Fruit fly (Drosophila melanogaster): ENCODE measurements around the gene CG8539.

Gene CG8539

DNA sequence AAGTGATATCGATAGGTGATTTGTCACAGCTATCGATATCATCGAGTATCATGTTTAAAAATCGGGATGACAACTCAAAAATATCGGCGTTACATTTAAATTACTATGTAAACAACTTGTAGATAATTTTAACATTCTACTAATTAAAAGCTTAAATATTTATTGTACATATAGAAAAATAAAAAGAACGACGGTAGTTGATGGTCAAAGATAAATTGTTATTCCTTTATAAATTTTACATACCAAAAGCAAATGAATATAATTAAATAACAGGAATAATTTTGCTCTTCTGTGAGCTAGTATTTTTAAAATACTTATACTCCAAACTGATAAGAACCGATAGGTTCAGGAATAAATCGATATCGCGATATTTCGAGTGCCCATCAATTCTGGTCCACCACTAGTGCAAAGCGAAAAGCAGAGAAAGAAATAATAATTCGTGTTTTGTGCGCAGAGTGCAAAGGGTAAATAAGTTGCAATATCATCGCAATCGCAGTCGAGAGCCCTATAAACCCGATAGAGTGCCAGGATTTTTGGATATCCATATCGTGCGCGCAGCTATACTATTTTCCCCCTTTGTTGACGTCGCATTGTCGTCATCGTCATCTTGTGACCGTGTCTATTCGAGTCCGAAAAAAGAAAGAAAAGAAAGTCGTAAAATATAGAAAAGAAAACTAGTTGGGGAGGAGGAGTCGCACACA, 29.9 kb upstream of the CG8539 start, which contains the start of gene lqf (continued):
- TF ChIP-seq Kr (GFP tag; optimal IDR thresholded peaks at IDR 0.05) (no peak), Bteb2 (GFP tag; optimal IDR thresholded peaks at IDR 0.05) (peak; percentile 3), Deaf1 (tag; optimal IDR thresholded peaks at IDR 0.05) (no peak), CG14860 (GFP tag; IDR thresholded peaks at IDR 0.05; ENCODE audit: partially characterized antibody) (peak; percentile 90), HmgZ (tag; optimal IDR thresholded peaks at IDR 0.05) (no peak), CG7928 (GFP tag; optimal IDR thresholded peaks at IDR 0.05) (no peak), dpn (GFP tag; optimal IDR thresholded peaks at IDR 0.05) (no peak), CG4707 (GFP tag; optimal IDR thresholded peaks at IDR 0.05) (no peak), Mes4 (GFP tag; optimal IDR thresholded peaks at IDR 0.05) (no peak), pita (GFP tag; optimal IDR thresholded peaks at IDR 0.05) (no peak), Dip3 (GFP tag; optimal IDR thresholded peaks at IDR 0.05) (no peak), zf30C (GFP tag; optimal IDR thresholded peaks at IDR 0.05) (no peak), CG8290 (GFP tag; optimal IDR thresholded peaks at IDR 0.05) (no peak), CG8290 (tag; optimal IDR thresholded peaks at IDR 0.05) (no peak), CG6791 (GFP tag; IDR thresholded peaks at IDR 0.05; ENCODE audit: partially characterized antibody) (peak; percentile 74), Tbp (GFP tag; optimal IDR thresholded peaks at IDR 0.05) (no peak), Poxn (GFP tag; IDR thresholded peaks at IDR 0.05) (no peak), CG17359 (tag; optimal IDR thresholded peaks at IDR 0.05) (no peak), CG10979 (tag; optimal IDR thresholded peaks at IDR 0.05) (no peak), vnd (GFP tag; IDR thresholded peaks at IDR 0.05; ENCODE audit: partially characterized antibody) (peak; percentile 89), eyg (GFP tag; optimal IDR thresholded peaks at IDR 0.05) (no peak), CG7839 (tag; optimal IDR thresholded peaks at IDR 0.05) (peak; percentile 1), CG13624 (GFP tag; optimal IDR thresholded peaks at IDR 0.05) (no peak), CG16813 (GFP tag; IDR thresholded peaks at IDR 0.05; ENCODE audit: partially characterized antibody) (peak; percentile 93), CG10543 (GFP tag; optimal IDR thresholded peaks at IDR 0.05) (no peak), lilli (GFP tag; optimal IDR thresholded peaks at IDR 0.05) (no peak), z (GFP tag; IDR thresholded peaks at IDR 0.05) (no peak), croc (GFP tag; conservative IDR thresholded peaks at IDR 0.05) (no peak), CG12236 (GFP tag; optimal IDR thresholded peaks at IDR 0.05) (no peak), her (GFP tag; optimal IDR thresholded peaks at IDR 0.05) (no peak), CG17802 (tag; optimal IDR thresholded peaks at IDR 0.05) (no peak), gsb-n (tag; optimal IDR thresholded peaks at IDR 0.05) (peak; percentile 13), CG12071 (GFP tag; optimal IDR thresholded peaks at IDR 0.05) (no peak), CG3995 (GFP tag; optimal IDR thresholded peaks at IDR 0.05) (peak; percentile 84), run (tag; optimal IDR thresholded peaks at IDR 0.05) (no peak), bab2 (GFP tag; optimal IDR thresholded peaks at IDR 0.05) (no peak), luna (GFP tag; optimal IDR thresholded peaks at IDR 0.05) (no peak), otp (GFP tag; IDR thresholded peaks at IDR 0.05) (no peak), Dll (GFP tag; IDR thresholded peaks at IDR 0.05; ENCODE audit: partially characterized antibody) (peak; percentile 92), CG14050 (GFP tag; IDR thresholded peaks at IDR 0.05) (no peak), CkIIα-i1 (GFP tag; IDR thresholded peaks at IDR 0.05) (no peak), CG43689 (GFP tag; IDR thresholded peaks at IDR 0.05) (no peak), CG11247 (GFP tag; IDR thresholded peaks at IDR 0.05) (no peak), jigr1 (GFP tag; IDR thresholded peaks at IDR 0.05) (no peak; the same call in 2 of the 3 replicates), bcd (GFP tag; optimal IDR thresholded peaks at IDR 0.05) (no peak), CG14014 (GFP tag; IDR thresholded peaks at IDR 0.05) (no peak), Nf-YA (GFP tag; IDR thresholded peaks at IDR 0.05) (no peak), gro (GFP tag; optimal IDR thresholded peaks at IDR 0.05) (no peak), insv (GFP tag; optimal IDR thresholded peaks at IDR 0.05) (no peak), CG11504 (tag; optimal IDR thresholded peaks at IDR 0.05) (peak; percentile 37), chm (GFP tag; IDR thresholded peaks at IDR 0.05) (no peak)
